Worm (Caenorhabditis elegans): Measurements from ENCODE around the gene srt-30.

ce11 chrV:3831616-3832015 is 31.3 kb upstream of the srt-30 start, which contains the start of gene H10D18.5:
- TF ChIP-seq lsy-2 (tag; optimal IDR thresholded peaks at IDR 0.05) (no peak), nhr-237 (tag; optimal IDR thresholded peaks at IDR 0.05) (no peak)
